Worm (Caenorhabditis elegans): ENCODE data around the gene fbxc-22.

DNA sequence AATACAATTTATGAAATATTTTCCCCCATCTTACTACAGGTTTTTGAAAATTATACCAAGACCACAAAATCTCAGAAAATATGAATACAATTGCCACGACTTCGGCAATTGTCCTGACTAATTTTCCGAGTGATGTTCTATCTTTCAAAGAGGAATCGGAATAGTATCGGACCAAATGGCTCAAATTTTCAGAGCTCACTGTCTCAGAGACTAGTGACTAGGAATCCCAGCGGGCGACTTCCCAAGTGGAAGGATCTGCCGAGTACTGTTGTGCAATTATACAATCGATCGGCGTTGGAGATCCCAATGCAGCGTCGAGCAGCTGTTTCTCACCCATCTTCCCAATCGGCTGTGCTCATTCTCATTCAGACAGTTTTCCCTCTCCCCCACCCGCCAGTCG, 34.8 kb upstream of the fbxc-22 start, which contains the start of gene F45C12.17:
- no peak for TF ChIP-seq fkh-8 (tag; optimal IDR thresholded peaks at IDR 0.05)
- no peak for TF ChIP-seq unc-62 (GFP tag; optimal IDR thresholded peaks at IDR 0.05)
- no peak for TF ChIP-seq nhr-11 (tag; optimal IDR thresholded peaks at IDR 0.05)
- no peak for TF ChIP-seq fos-1 (tag; optimal IDR thresholded peaks at IDR 0.05)
- no peak for TF ChIP-seq nhr-47 (tag; optimal IDR thresholded peaks at IDR 0.05)
- TF ChIP-seq fkh-10 (GFP tag; optimal IDR thresholded peaks at IDR 0.05), result no peak
- no peak for TF ChIP-seq ama-1 (optimal IDR thresholded peaks at IDR 0.05)
- TF ChIP-seq egl-27 (tag; optimal IDR thresholded peaks at IDR 0.05), result no peak
- TF ChIP-seq ztf-4 (tag; optimal IDR thresholded peaks at IDR 0.05), result no peak
- TF ChIP-seq aly-2 (tag; optimal IDR thresholded peaks at IDR 0.05), result no peak
- no peak for TF ChIP-seq hlh-4 (tag; optimal IDR thresholded peaks at IDR 0.05)
- no peak for TF ChIP-seq zip-4 (GFP tag; optimal IDR thresholded peaks at IDR 0.05)

All from whole organism, L1 larva.